Fruit fly (Drosophila melanogaster): ENCODE data around the gene Ilp5.

dm6 chr3L:9786746-9787145 is 37.0 kb downstream of the Ilp5 start, which contains the start of gene CG32052:
- TF ChIP-seq CG8478 (optimal IDR thresholded peaks at IDR 0.05): no peak
- TF ChIP-seq psq (optimal IDR thresholded peaks at IDR 0.05): no peak
- no peak for TF ChIP-seq usp (GFP tag; optimal IDR thresholded peaks at IDR 0.05)
- TF ChIP-seq Dll (optimal IDR thresholded peaks at IDR 0.05): no peak
- TF ChIP-seq pan (optimal IDR thresholded peaks at IDR 0.05): no peak
- no peak for TF ChIP-seq EcR (GFP tag; optimal IDR thresholded peaks at IDR 0.05)
